Worm (Caenorhabditis elegans) whole organism, young adult: ENCODE measurements around the gene ZC13.10.

ENCODE experiments used
- C17E4.6 ChIP-seq: fragments of 200-800 bp; sonication (Bioruptor generic); IDR thresholded peaks from 2 replicates; pipeline ENCODE4 v1.3.6; 2022; ENCODE audit warnings: missing genetic modification reagents, missing genetic modification characterization, missing compliant biosample characterization
- D2030.7 ChIP-seq: fragments of 200-800 bp; sonication (Bioruptor generic); IDR thresholded peaks from 2 replicates; pipeline ENCODE4 v1.3.6; 2022; ENCODE audit warnings: missing genetic modification reagents, missing genetic modification characterization, missing compliant biosample characterization
- F23B12.7 ChIP-seq: sonication (generic microtip); optimal IDR thresholded peaks from 2 replicates; lab custom pipeline; 2017; ENCODE audit warnings: missing genetic modification characterization, mild to moderate bottlenecking, missing compliant biosample characterization, antibody characterized with exemption, moderate library complexity; ENCODE audit not compliant: insufficient read depth
- F33H1.4 ChIP-seq: fragments of 200-800 bp; sonication (Bioruptor generic); IDR thresholded peaks from 2 replicates; pipeline ENCODE4 v1.3.6; 2022; ENCODE audit warnings: missing genetic modification reagents, missing genetic modification characterization, missing compliant biosample characterization
- F39B2.1 ChIP-seq: fragments of 200-800 bp; sonication (Bioruptor generic); IDR thresholded peaks from 2 replicates; pipeline ENCODE4 v1.3.6; 2022; ENCODE audit warnings: missing genetic modification reagents, missing genetic modification characterization, missing compliant biosample characterization
- F49E8.2 ChIP-seq: sonication (generic microtip); optimal IDR thresholded peaks from 3 replicates; lab custom pipeline; 2017; ENCODE audit warnings: missing genetic modification characterization, mild to moderate bottlenecking, missing compliant biosample characterization, antibody characterized with exemption, moderate library complexity; ENCODE audit not compliant: insufficient read depth
- K12H6.12 ChIP-seq: fragments of 200-800 bp; sonication (Bioruptor generic); optimal IDR thresholded peaks from 2 replicates; lab custom pipeline; 2018; ENCODE audit warnings: mild to moderate bottlenecking, missing genetic modification characterization, missing compliant biosample characterization
- T07F8.4 ChIP-seq: sonication (generic microtip); optimal IDR thresholded peaks from 2 replicates; lab custom pipeline; 2016; ENCODE audit warnings: mild to moderate bottlenecking, missing genetic modification characterization, moderate library complexity, missing compliant biosample characterization
- Y56A3A.18 ChIP-seq: fragments of 200-800 bp; sonication (Bioruptor generic); IDR thresholded peaks from 2 replicates; pipeline ENCODE4 v1.3.6; 2022; ENCODE audit warnings: missing genetic modification reagents, missing genetic modification characterization, missing compliant biosample characterization
- Y95B8A.8 ChIP-seq: fragments of 200-800 bp; sonication (Bioruptor generic); IDR thresholded peaks from 2 replicates; pipeline ENCODE4 v1.3.6; 2022; ENCODE audit warnings: missing genetic modification reagents, missing genetic modification characterization, missing compliant biosample characterization
- atf-7 ChIP-seq: sonication (generic microtip); optimal IDR thresholded peaks from 2 replicates; lab custom pipeline; 2017; ENCODE audit warnings: mild to moderate bottlenecking, missing genetic modification characterization, missing compliant biosample characterization
- athp-1 ChIP-seq: sonication (generic microtip); optimal IDR thresholded peaks from 2 replicates; lab custom pipeline; 2017; ENCODE audit warnings: mild to moderate bottlenecking, missing genetic modification characterization, missing compliant biosample characterization
- cebp-1 ChIP-seq, 2 experiments: fragments of 200-800 bp in 1 of 2; sonication (Bioruptor generic) in 1 of 2; sonication (generic microtip) in 1 of 2; IDR thresholded peaks in 1 of 2; optimal IDR thresholded peaks in 1 of 2; 2 replicates each; pipeline versions ENCODE4 v1.3.6 to Lab custom; 2017 to 2022; ENCODE audit warnings: missing compliant biosample characterization in 2 of 2, missing genetic modification characterization in 2 of 2, mild to moderate bottlenecking in 1 of 2, missing genetic modification reagents in 1 of 2, moderate library complexity in 1 of 2
- ceh-40 ChIP-seq: fragments of 200-800 bp; sonication (Bioruptor generic); IDR thresholded peaks from 2 replicates; pipeline ENCODE4 v1.3.6; 2022; ENCODE audit warnings: missing genetic modification characterization, missing compliant biosample characterization
- ceh-58 ChIP-seq: fragments of 200-800 bp; sonication (Bioruptor generic); IDR thresholded peaks from 2 replicates; pipeline ENCODE4 v1.3.6; 2022; ENCODE audit warnings: missing genetic modification characterization, missing compliant biosample characterization
- ceh-91 ChIP-seq: fragments of 200-800 bp; sonication (Bioruptor generic); IDR thresholded peaks from 2 replicates; pipeline ENCODE4 v1.3.6; 2022; ENCODE audit warnings: missing genetic modification reagents, missing genetic modification characterization, missing compliant biosample characterization
- dox-1 ChIP-seq: fragments of 200-800 bp; sonication (Bioruptor generic); IDR thresholded peaks from 2 replicates; pipeline ENCODE4 v1.3.6; 2022; ENCODE audit warnings: missing genetic modification reagents, missing genetic modification characterization, missing compliant biosample characterization
- egl-44 ChIP-seq: fragments of 200-800 bp; sonication (Bioruptor generic); IDR thresholded peaks from 2 replicates; pipeline ENCODE4 v1.3.6; 2022; ENCODE audit warnings: missing genetic modification reagents, missing genetic modification characterization, missing compliant biosample characterization
- ekl-4 ChIP-seq: fragments of 200-800 bp; sonication (Bioruptor generic); IDR thresholded peaks from 2 replicates; pipeline ENCODE4 v1.3.6; 2022; ENCODE audit warnings: missing genetic modification reagents, missing genetic modification characterization, missing compliant biosample characterization
- fkh-3 ChIP-seq: sonication (generic microtip); optimal IDR thresholded peaks from 2 replicates; lab custom pipeline; 2016; ENCODE audit warnings: mild to moderate bottlenecking, missing genetic modification characterization, missing compliant biosample characterization
- hmg-20 ChIP-seq: fragments of 200-800 bp; sonication (Bioruptor generic); IDR thresholded peaks from 2 replicates; pipeline ENCODE4 v1.3.6; 2022; ENCODE audit warnings: missing genetic modification reagents, missing genetic modification characterization, missing compliant biosample characterization
- hsf-1 ChIP-seq: fragments of 200-800 bp; sonication (Bioruptor generic); IDR thresholded peaks from 2 replicates; pipeline ENCODE4 v1.3.6; 2022; ENCODE audit warnings: missing genetic modification reagents, missing genetic modification characterization, missing compliant biosample characterization
- let-526 ChIP-seq: fragments of 200-800 bp; sonication (Bioruptor generic); IDR thresholded peaks from 2 replicates; pipeline ENCODE4 v1.3.6; 2022; ENCODE audit warnings: missing genetic modification reagents, missing genetic modification characterization, missing compliant biosample characterization
- let-607 ChIP-seq, 2 experiments: fragments of 200-800 bp in 1 of 2; sonication (Bioruptor generic) in 1 of 2; sonication (generic microtip) in 1 of 2; optimal IDR thresholded peaks; 2 replicates each; lab custom pipeline; 2016 to 2018; ENCODE audit warnings: mild to moderate bottlenecking in 2 of 2, missing compliant biosample characterization in 2 of 2, missing genetic modification characterization in 2 of 2, moderate library complexity in 2 of 2, missing genotype in 1 of 2
- lin-40 ChIP-seq: sonication (generic microtip); optimal IDR thresholded peaks from 2 replicates; lab custom pipeline; 2016; ENCODE audit warnings: missing genetic modification characterization, mild to moderate bottlenecking, missing compliant biosample characterization, missing genotype, missing genetic modification reagents
- madf-3 ChIP-seq: fragments of 200-800 bp; sonication (Bioruptor generic); IDR thresholded peaks from 2 replicates; pipeline ENCODE4 v1.3.6; 2022; ENCODE audit warnings: missing genetic modification reagents, missing genetic modification characterization, missing compliant biosample characterization
- madf-6 ChIP-seq: fragments of 200-800 bp; sonication (Bioruptor generic); IDR thresholded peaks from 2 replicates; pipeline ENCODE4 v1.3.6; 2022; ENCODE audit warnings: missing genetic modification reagents, missing genetic modification characterization, missing compliant biosample characterization
- nfyb-1 ChIP-seq: fragments of 200-800 bp; sonication (Bioruptor generic); IDR thresholded peaks from 2 replicates; pipeline ENCODE4 v1.3.6; 2022; ENCODE audit warnings: missing genetic modification reagents, missing genetic modification characterization, missing compliant biosample characterization
- nhr-80 ChIP-seq: sonication (generic microtip); optimal IDR thresholded peaks from 2 replicates; lab custom pipeline; 2016; ENCODE audit warnings: missing genetic modification characterization, missing compliant biosample characterization
- pbrm-1 ChIP-seq: fragments of 200-800 bp; sonication (Bioruptor generic); IDR thresholded peaks from 2 replicates; pipeline ENCODE4 v1.3.6; 2022; ENCODE audit warnings: missing genetic modification reagents, missing genetic modification characterization, missing compliant biosample characterization
- sdz-38 ChIP-seq: sonication (generic microtip); optimal IDR thresholded peaks from 2 replicates; lab custom pipeline; 2016; ENCODE audit warnings: missing genotype, missing genetic modification characterization, missing compliant biosample characterization
- tbp1 ChIP-seq: fragments of 200-800 bp; sonication (Bioruptor generic); optimal IDR thresholded peaks from 2 replicates; lab custom pipeline; 2018; ENCODE audit warnings: mild to moderate bottlenecking, missing genetic modification characterization, missing compliant biosample characterization
- tlf-1 ChIP-seq: fragments of 200-800 bp; sonication (Bioruptor generic); optimal IDR thresholded peaks from 2 replicates; lab custom pipeline; 2018; ENCODE audit warnings: mild to moderate bottlenecking, missing genetic modification characterization, missing compliant biosample characterization
- unc-130 ChIP-seq: sonication (generic microtip); optimal IDR thresholded peaks from 2 replicates; lab custom pipeline; 2016; ENCODE audit warnings: missing genetic modification reagents, missing genetic modification characterization, missing compliant biosample characterization

ZC13.10 gene

DNA sequence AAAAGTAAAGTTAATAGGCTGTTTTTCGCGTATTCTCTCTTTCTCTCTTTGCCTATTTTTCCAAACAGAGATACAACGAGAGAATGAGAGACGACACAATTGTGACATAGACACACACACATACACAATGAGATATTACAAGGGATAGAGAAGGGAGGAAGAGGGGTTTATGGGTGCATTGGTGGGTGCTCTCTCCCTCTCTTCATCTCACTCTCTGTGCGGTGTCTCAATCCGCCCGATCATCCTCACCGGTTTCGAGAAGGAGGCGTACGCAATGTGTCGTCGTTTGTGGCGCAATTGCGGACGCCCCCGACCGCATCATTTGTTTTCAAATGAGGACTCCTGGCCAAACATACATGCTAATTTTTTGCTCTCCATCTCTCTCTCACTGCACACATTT is 47.1 kb upstream of the ZC13.10 start (continued):
- TF ChIP-seq tbp1 (GFP tag; lab: Kevin White, UChicago) (peak; percentile 32), nfyb-1 (GFP tag; lab: Robert Waterston, UW) (peak; percentile 80), ceh-58 (no peak)

DNA sequence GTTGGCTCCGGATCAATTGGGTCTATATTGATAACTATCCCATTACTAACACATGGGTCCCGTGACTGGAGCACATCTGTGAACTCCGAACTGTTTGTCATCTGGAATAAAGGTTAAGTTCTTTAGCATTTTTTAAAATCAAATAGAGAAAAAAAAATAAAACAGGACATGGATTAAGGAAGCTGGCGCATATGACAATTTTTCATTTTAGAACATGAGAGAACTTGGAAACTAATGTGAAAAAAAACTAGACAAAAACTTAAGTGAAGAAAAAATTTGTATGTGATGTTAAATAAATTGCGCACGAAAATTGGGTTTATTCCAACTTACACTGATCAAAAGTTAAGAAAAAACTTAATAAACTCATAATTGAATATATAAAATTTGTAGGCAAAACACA is 46.4 kb upstream of the ZC13.10 start, which contains the start of gene sms-2:
sms-2 (minus strand) TSS at position 101 of the 400 bp plus-strand sequence.
- no peak for TF ChIP-seq let-526 (GFP tag; lab: Robert Waterston, UW)

DNA sequence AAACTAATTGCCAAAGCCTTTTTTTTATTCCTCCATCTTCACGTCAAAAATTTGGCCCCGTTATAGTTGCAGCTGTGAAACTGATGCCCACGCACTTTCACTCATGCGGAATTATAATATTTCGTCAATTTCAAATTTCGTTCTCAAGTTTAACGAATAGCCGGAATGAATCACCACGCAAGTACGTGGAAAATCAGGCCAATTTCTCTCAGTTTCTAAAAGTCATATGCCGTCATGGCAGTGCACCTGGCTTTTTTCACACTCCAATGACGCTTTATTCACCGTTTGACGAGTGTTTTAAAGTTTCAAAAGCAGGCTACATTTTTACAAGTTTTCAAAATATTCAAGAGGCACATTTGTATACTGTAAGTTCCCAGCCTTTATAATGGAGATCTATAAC is 45.5 kb upstream of the ZC13.10 start:
- no peak for TF ChIP-seq C17E4.6 (GFP tag; lab: Robert Waterston, UW)
- no peak for TF ChIP-seq sdz-38
- no peak for TF ChIP-seq pbrm-1
- no peak for TF ChIP-seq let-607 (tag; optimal IDR thresholded peaks at IDR 0.05; lab: Kevin White, UChicago)
- TF ChIP-seq ceh-91 (GFP tag; lab: Robert Waterston, UW) = no peak
- TF ChIP-seq K12H6.12 (tag; lab: Kevin White, UChicago) = no peak
- no peak for TF ChIP-seq madf-6 (GFP tag; lab: Robert Waterston, UW)
- TF ChIP-seq F33H1.4 (GFP tag; lab: Robert Waterston, UW) = no peak
- no peak for TF ChIP-seq athp-1 (tag; lab: Kevin White, UChicago)
- TF ChIP-seq F39B2.1 (GFP tag; lab: Robert Waterston, UW) = no peak
- TF ChIP-seq F49E8.2 (tag; lab: Kevin White, UChicago) = no peak
- no peak for TF ChIP-seq ekl-4 (GFP tag; lab: Robert Waterston, UW)
- TF ChIP-seq fkh-3 (tag; lab: Kevin White, UChicago) = no peak
- TF ChIP-seq T07F8.4 (tag; lab: Kevin White, UChicago) = no peak
- TF ChIP-seq ceh-40 (GFP tag; lab: Robert Waterston, UW) = no peak
- TF ChIP-seq atf-7 (tag; lab: Kevin White, UChicago) = no peak

DNA sequence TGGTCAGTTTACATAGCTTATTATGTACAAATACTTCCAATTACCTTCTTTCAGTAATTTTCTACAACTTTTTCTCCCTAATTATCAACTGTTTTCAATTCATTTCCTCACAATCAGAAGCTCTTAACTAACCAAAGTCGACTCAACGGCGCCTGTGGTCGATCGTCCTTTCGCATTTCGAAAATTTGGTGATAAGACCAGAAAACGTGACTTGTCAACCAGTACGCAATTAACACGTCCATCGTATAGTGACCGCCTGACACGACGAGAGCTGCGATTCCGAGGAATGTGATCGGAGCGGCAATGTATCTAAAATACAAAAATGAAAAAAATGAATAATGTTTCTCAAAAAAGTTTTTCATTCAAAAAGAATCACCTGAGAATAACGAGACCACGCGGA is 43.3 kb upstream of the ZC13.10 start:
- TF ChIP-seq dox-1 (GFP tag; lab: Robert Waterston, UW) = peak; percentile 52
- no peak for TF ChIP-seq unc-130
- TF ChIP-seq hmg-20 (GFP tag; lab: Robert Waterston, UW) = no peak
- 0 out of 2 replicates have a peak, but pooled peaks have one; percentile 24 for TF ChIP-seq egl-44 (GFP tag; lab: Robert Waterston, UW)
- peak in 1 of 2 experiments; percentile 45 for TF ChIP-seq let-607 (tag; optimal IDR thresholded peaks at IDR 0.05; lab: Kevin White, UChicago)
- no peak for TF ChIP-seq F23B12.7 (tag; lab: Kevin White, UChicago)
- peak; percentile 21; the same call in 1 of the 2 replicates for TF ChIP-seq cebp-1 (GFP tag; IDR thresholded peaks at IDR 0.05; lab: Robert Waterston, UW)
- peak; percentile 37 for TF ChIP-seq cebp-1 (tag; optimal IDR thresholded peaks at IDR 0.05; lab: Kevin White, UChicago)
- no peak for TF ChIP-seq tlf-1
- peak; percentile 88 for TF ChIP-seq nhr-80 (tag; lab: Kevin White, UChicago)
- TF ChIP-seq lin-40 = no peak

DNA sequence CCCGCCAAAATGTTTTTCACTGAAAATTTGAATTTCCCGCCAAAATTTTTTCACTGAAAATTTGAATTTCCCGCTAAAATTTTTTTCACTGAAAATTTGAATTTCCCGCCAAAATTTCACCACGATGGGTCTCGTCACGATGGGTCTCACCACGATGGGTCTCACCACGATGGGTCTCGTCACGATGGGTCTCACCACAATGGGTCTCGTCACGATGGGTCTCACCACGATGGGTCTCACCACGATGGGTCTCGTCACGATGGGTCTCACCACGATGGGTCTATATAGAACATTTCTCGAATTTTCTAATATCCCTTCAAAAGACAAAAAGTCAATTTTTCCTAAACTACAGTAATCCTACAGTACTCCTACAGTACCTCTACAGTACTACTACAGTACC is 41.3 kb upstream of the ZC13.10 start:
- TF ChIP-seq F33H1.4 (GFP tag; lab: Robert Waterston, UW) = peak; percentile 40; the same call in 1 of the 2 replicates
- peak; percentile 53; the same call in 1 of the 2 replicates for TF ChIP-seq hsf-1 (GFP tag; lab: Robert Waterston, UW)
- TF ChIP-seq madf-3 (GFP tag; lab: Robert Waterston, UW) = peak; percentile 83; the same call in 1 of the 2 replicates
- TF ChIP-seq nfyb-1 (GFP tag; lab: Robert Waterston, UW) = peak; percentile 57; the same call in 1 of the 2 replicates
- TF ChIP-seq Y95B8A.8 = 0 out of 2 replicates have a peak, but pooled peaks have one; percentile 46
- 0 out of 2 replicates have a peak, but pooled peaks have one; percentile 48 for TF ChIP-seq Y56A3A.18 (GFP tag; lab: Robert Waterston, UW)
- 0 out of 2 replicates have a peak, but pooled peaks have one; percentile 8 for TF ChIP-seq D2030.7 (GFP tag; lab: Robert Waterston, UW)
- 0 out of 2 replicates have a peak, but pooled peaks have one; percentile 34 for TF ChIP-seq ceh-58
